Fruit fly (Drosophila melanogaster): Measurements from ENCODE around the gene CG43800.

The CG43800 gene

dm6 chr2L:7203411-7204171 lies 29.0 kb downstream of the CG43800 start:
- TF ChIP-seq gl (tag; optimal IDR thresholded peaks at IDR 0.05) (peak; percentile 32), CG8301 (tag; optimal IDR thresholded peaks at IDR 0.05) (no peak), CG32121 (GFP tag; IDR thresholded peaks at IDR 0.05) (peak; percentile 9; the same call in 1 of the 2 replicates), Snoo (tag; optimal IDR thresholded peaks at IDR 0.05) (no peak), CG4496 (GFP tag; IDR thresholded peaks at IDR 0.05) (peak; percentile 78), CG34367 (tag; optimal IDR thresholded peaks at IDR 0.05) (no peak), CG12605 (GFP tag; IDR thresholded peaks at IDR 0.05) (0 out of 2 replicates have a peak, but pooled peaks have one; percentile 6), CG9948 (tag; optimal IDR thresholded peaks at IDR 0.05) (no peak), CG13204 (GFP tag; optimal IDR thresholded peaks at IDR 0.05) (peak; percentile 15), CG15710 (tag; optimal IDR thresholded peaks at IDR 0.05) (no peak), rn (GFP tag; IDR thresholded peaks at IDR 0.05) (no peak), CG8159 (tag; optimal IDR thresholded peaks at IDR 0.05) (no peak), EcR (GFP tag; optimal IDR thresholded peaks at IDR 0.05) (peak; percentile 74), D1 (tag; optimal IDR thresholded peaks at IDR 0.05) (no peak), Pif1B (GFP tag; optimal IDR thresholded peaks at IDR 0.05) (no peak), CG14655 (GFP tag; optimal IDR thresholded peaks at IDR 0.05) (no peak), fd96Ca (GFP tag; IDR thresholded peaks at IDR 0.05) (no peak), Pif1A (GFP tag; optimal IDR thresholded peaks at IDR 0.05) (no peak), Ets98B (GFP tag; IDR thresholded peaks at IDR 0.05) (no peak), CG10348 (GFP tag; IDR thresholded peaks at IDR 0.05) (no peak), CG17806 (tag; optimal IDR thresholded peaks at IDR 0.05) (no peak)

dm6 chr2L:7200168-7200567 lies 32.4 kb downstream of the CG43800 start:
- TF ChIP-seq CG32121 (GFP tag; IDR thresholded peaks at IDR 0.05), result no peak
- TF ChIP-seq Pif1B (GFP tag; optimal IDR thresholded peaks at IDR 0.05), result no peak
- no peak for TF ChIP-seq Pif1A (GFP tag; optimal IDR thresholded peaks at IDR 0.05)
- no peak for TF ChIP-seq CG12605 (GFP tag; IDR thresholded peaks at IDR 0.05)
- no peak for TF ChIP-seq rn (GFP tag; IDR thresholded peaks at IDR 0.05)
- no peak for TF ChIP-seq fd96Ca (GFP tag; IDR thresholded peaks at IDR 0.05)
- TF ChIP-seq CG4496 (GFP tag; IDR thresholded peaks at IDR 0.05), result no peak
- TF ChIP-seq CG34367 (tag; optimal IDR thresholded peaks at IDR 0.05), result no peak
- TF ChIP-seq CG9948 (tag; optimal IDR thresholded peaks at IDR 0.05), result no peak
- no peak for TF ChIP-seq gl (tag; optimal IDR thresholded peaks at IDR 0.05)
- TF ChIP-seq Ets98B (GFP tag; IDR thresholded peaks at IDR 0.05), result no peak
- TF ChIP-seq CG13204 (GFP tag; optimal IDR thresholded peaks at IDR 0.05), result no peak
- TF ChIP-seq CG8301 (tag; optimal IDR thresholded peaks at IDR 0.05), result peak; percentile 27
- TF ChIP-seq CG14655 (GFP tag; optimal IDR thresholded peaks at IDR 0.05), result peak; percentile 26
- no peak for TF ChIP-seq Snoo (tag; optimal IDR thresholded peaks at IDR 0.05)
- TF ChIP-seq EcR (GFP tag; optimal IDR thresholded peaks at IDR 0.05), result no peak
- TF ChIP-seq CG10348 (GFP tag; IDR thresholded peaks at IDR 0.05), result no peak
- TF ChIP-seq CG15710 (tag; optimal IDR thresholded peaks at IDR 0.05), result no peak
- TF ChIP-seq CG8159 (tag; optimal IDR thresholded peaks at IDR 0.05), result peak; percentile 23
- TF ChIP-seq CG17806 (tag; optimal IDR thresholded peaks at IDR 0.05), result peak; percentile 2
- peak; percentile 31 for TF ChIP-seq D1 (tag; optimal IDR thresholded peaks at IDR 0.05)

- TF ChIP-seq CG8301 (tag; optimal IDR thresholded peaks at IDR 0.05) (peak; percentile 78), gl (tag; optimal IDR thresholded peaks at IDR 0.05) (peak; percentile 1), Ets98B (GFP tag; IDR thresholded peaks at IDR 0.05) (peak; percentile 66; the same call in 1 of the 2 replicates), Pif1B (GFP tag; optimal IDR thresholded peaks at IDR 0.05) (peak; percentile 48), CG4496 (GFP tag; IDR thresholded peaks at IDR 0.05) (peak; percentile 91), Snoo (tag; optimal IDR thresholded peaks at IDR 0.05) (peak; percentile 39), CG8159 (tag; optimal IDR thresholded peaks at IDR 0.05) (peak; percentile 75), CG10348 (GFP tag; IDR thresholded peaks at IDR 0.05) (no peak), CG34367 (tag; optimal IDR thresholded peaks at IDR 0.05) (peak; percentile 42), fd96Ca (GFP tag; IDR thresholded peaks at IDR 0.05) (0 out of 3 replicates have a peak, but pooled peaks have one; percentile 21), CG12605 (GFP tag; IDR thresholded peaks at IDR 0.05) (peak; percentile 56), CG17806 (tag; optimal IDR thresholded peaks at IDR 0.05) (peak; percentile 62), CG15710 (tag; optimal IDR thresholded peaks at IDR 0.05) (peak; percentile 68), CG13204 (GFP tag; optimal IDR thresholded peaks at IDR 0.05) (no peak), Pif1A (GFP tag; optimal IDR thresholded peaks at IDR 0.05) (peak; percentile 10), CG9948 (tag; optimal IDR thresholded peaks at IDR 0.05) (peak; percentile 62), EcR (GFP tag; optimal IDR thresholded peaks at IDR 0.05) (peak; percentile 56), D1 (tag; optimal IDR thresholded peaks at IDR 0.05) (peak; percentile 51), rn (GFP tag; IDR thresholded peaks at IDR 0.05) (0 out of 2 replicates have a peak, but pooled peaks have one; percentile 43), CG14655 (GFP tag; optimal IDR thresholded peaks at IDR 0.05) (peak; percentile 72), CG32121 (GFP tag; IDR thresholded peaks at IDR 0.05) (peak; percentile 73)
Measured at dm6 chr2L:7199635-7200110, 32.9 kb downstream of the CG43800 start.

- TF ChIP-seq EcR (GFP tag; optimal IDR thresholded peaks at IDR 0.05) (no peak), Ets98B (GFP tag; IDR thresholded peaks at IDR 0.05) (0 out of 2 replicates have a peak, but pooled peaks have one; percentile 19)
Measured at dm6 chr2L:7198618-7199017, 34.0 kb downstream of the CG43800 start.

- TF ChIP-seq CG32121 (GFP tag; IDR thresholded peaks at IDR 0.05) (peak; percentile 90), D1 (tag; optimal IDR thresholded peaks at IDR 0.05) (peak; percentile 10), rn (GFP tag; IDR thresholded peaks at IDR 0.05) (peak; percentile 79), Snoo (tag; optimal IDR thresholded peaks at IDR 0.05) (peak; percentile 65), CG15710 (tag; optimal IDR thresholded peaks at IDR 0.05) (peak; percentile 81), Pif1A (GFP tag; optimal IDR thresholded peaks at IDR 0.05) (peak; percentile 87), CG34367 (tag; optimal IDR thresholded peaks at IDR 0.05) (peak; percentile 63), CG4496 (GFP tag; IDR thresholded peaks at IDR 0.05) (peak; percentile 97), CG9948 (tag; optimal IDR thresholded peaks at IDR 0.05) (peak; percentile 58), CG10348 (GFP tag; IDR thresholded peaks at IDR 0.05) (peak; percentile 70), CG13204 (GFP tag; optimal IDR thresholded peaks at IDR 0.05) (no peak), Pif1B (GFP tag; optimal IDR thresholded peaks at IDR 0.05) (peak; percentile 79), Ets98B (GFP tag; IDR thresholded peaks at IDR 0.05) (peak; percentile 85), fd96Ca (GFP tag; IDR thresholded peaks at IDR 0.05) (peak; percentile 96), EcR (GFP tag; optimal IDR thresholded peaks at IDR 0.05) (no peak), CG8301 (tag; optimal IDR thresholded peaks at IDR 0.05) (peak; percentile 72), CG12605 (GFP tag; IDR thresholded peaks at IDR 0.05) (no peak), CG14655 (GFP tag; optimal IDR thresholded peaks at IDR 0.05) (peak; percentile 79), gl (tag; optimal IDR thresholded peaks at IDR 0.05) (no peak), CG8159 (tag; optimal IDR thresholded peaks at IDR 0.05) (peak; percentile 75), CG17806 (tag; optimal IDR thresholded peaks at IDR 0.05) (peak; percentile 71)
Measured at dm6 chr2L:7194351-7195037, 38.1 kb downstream of the CG43800 start, which contains the start of gene CG4497. CG4497 (minus strand) TSS chr2L:7194588.

Measured in whole organism, pupa.